Worm (Caenorhabditis elegans): ENCODE data around the gene twk-39.
"Not testable (repeated sequence)": the region's sequence is repeated elsewhere in the genome, so short reads cannot be mapped to it uniquely, and the experiment has no call there.

DNA sequence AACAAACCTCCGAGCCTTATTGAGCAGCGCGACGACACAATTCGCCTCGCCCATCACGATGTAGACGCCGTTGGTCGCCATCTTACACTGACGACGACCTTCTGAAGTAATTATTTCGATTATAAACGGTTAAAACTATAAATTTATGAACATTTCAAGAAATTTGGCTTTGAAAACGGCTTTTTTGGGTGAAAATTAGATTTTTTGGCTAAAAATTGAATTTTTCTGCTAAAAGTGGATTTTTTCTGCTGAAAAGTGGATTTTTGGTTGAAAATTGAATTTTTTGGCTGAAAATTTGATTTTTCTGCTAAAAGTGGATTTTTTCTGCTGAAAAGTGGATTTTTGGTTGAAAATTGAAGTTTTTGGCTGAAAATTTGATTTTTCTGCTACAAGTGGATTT is 22.0 kb upstream of the twk-39 start, which contains the start of gene gbf-1:
- not testable (repeated sequence) for TF ChIP-seq mbf-1 (tag; optimal IDR thresholded peaks at IDR 0.05); crh-2 (tag; optimal IDR thresholded peaks at IDR 0.05); peb-1 (tag; optimal IDR thresholded peaks at IDR 0.05); nhr-237 (tag; optimal IDR thresholded peaks at IDR 0.05); lin-11 (tag; optimal IDR thresholded peaks at IDR 0.05); snpc-4 (tag; optimal IDR thresholded peaks at IDR 0.05); egl-27 (tag; optimal IDR thresholded peaks at IDR 0.05); R02D3.7 (tag; optimal IDR thresholded peaks at IDR 0.05); ztf-4 (tag; optimal IDR thresholded peaks at IDR 0.05); elt-3 (tag; optimal IDR thresholded peaks at IDR 0.05); unc-62 (GFP tag; optimal IDR thresholded peaks at IDR 0.05); ceh-82 (tag; optimal IDR thresholded peaks at IDR 0.05)

Data from whole organism, L2 larva.